Worm (Caenorhabditis elegans) whole organism, mixed stage, embryonic: ENCODE data around the gene cul-4.
A peak's percentile ranks its signal among the peaks of the same experiment; 100 is the strongest.

Source experiments
- M03D4.4 ChIP-seq: sonication (generic microtip); optimal IDR thresholded peaks from 2 replicates; lab custom pipeline; 2017; ENCODE audit warnings: mild to moderate bottlenecking, missing genetic modification characterization, missing compliant biosample characterization
- blmp-1 ChIP-seq: fragments of 150-350 bp; optimal IDR thresholded peaks from 2 replicates; lab custom pipeline; 2014; ENCODE audit warnings: missing biosample characterization, missing genetic modification characterization
- ceh-39 ChIP-seq: fragments of 150-350 bp; optimal IDR thresholded peaks from 2 replicates; lab custom pipeline; 2014; ENCODE audit warnings: missing biosample characterization, missing genetic modification characterization
- ceh-43 ChIP-seq: fragments of 200-800 bp; sonication (Bioruptor generic); optimal IDR thresholded peaks from 2 replicates; lab custom pipeline; 2018; ENCODE audit warnings: mild to moderate bottlenecking, missing genetic modification characterization, moderate library complexity, missing compliant biosample characterization
- ceh-83 ChIP-seq: fragments of 200-800 bp; sonication (Bioruptor generic); optimal IDR thresholded peaks from 2 replicates; lab custom pipeline; 2018; ENCODE audit warnings: mild to moderate bottlenecking, missing genetic modification characterization, missing compliant biosample characterization
- ces-1 ChIP-seq: fragments of 150-350 bp; optimal IDR thresholded peaks from 2 replicates; lab custom pipeline; 2014; ENCODE audit warnings: missing biosample characterization, missing genetic modification reagents, missing genetic modification characterization
- cnd-1 ChIP-seq: fragments of 200-800 bp; sonication (Bioruptor generic); optimal IDR thresholded peaks from 2 replicates; lab custom pipeline; 2018; ENCODE audit warnings: mild to moderate bottlenecking, missing genetic modification characterization, missing compliant biosample characterization
- drap-1 ChIP-seq: fragments of 200-800 bp; sonication (Bioruptor generic); optimal IDR thresholded peaks from 3 replicates; lab custom pipeline; 2018; ENCODE audit warnings: mild to moderate bottlenecking, missing genetic modification characterization, missing compliant biosample characterization
- elt-1 ChIP-seq: sonication (generic microtip); optimal IDR thresholded peaks from 2 replicates; lab custom pipeline; 2017; ENCODE audit warnings: missing genetic modification characterization, mild to moderate bottlenecking, missing compliant biosample characterization, antibody characterized with exemption, moderate library complexity, borderline replicate concordance; ENCODE audit not compliant: insufficient read depth
- elt-3 ChIP-seq: fragments of 150-350 bp; optimal IDR thresholded peaks from 2 replicates; lab custom pipeline; 2014; ENCODE audit warnings: missing biosample characterization, missing genetic modification characterization
- flh-1 ChIP-seq: fragments of 200-800 bp; sonication (Bioruptor generic); optimal IDR thresholded peaks from 2 replicates; lab custom pipeline; 2018; ENCODE audit warnings: mild to moderate bottlenecking, missing genetic modification characterization, moderate library complexity, missing compliant biosample characterization
- ham-2 ChIP-seq: fragments of 200-800 bp; sonication (Bioruptor generic); optimal IDR thresholded peaks from 2 replicates; lab custom pipeline; 2018; ENCODE audit warnings: mild to moderate bottlenecking, missing genetic modification characterization, missing compliant biosample characterization
- hlh-1 ChIP-seq: fragments of 150-350 bp; optimal IDR thresholded peaks from 2 replicates; lab custom pipeline; 2014; ENCODE audit warnings: missing biosample characterization, missing genetic modification reagents, missing genetic modification characterization
- lin-32 ChIP-seq: fragments of 200-800 bp; sonication (Bioruptor generic); optimal IDR thresholded peaks from 2 replicates; lab custom pipeline; 2018; ENCODE audit warnings: mild to moderate bottlenecking, missing genetic modification characterization, missing compliant biosample characterization
- lsy-2 ChIP-seq: fragments of 150-350 bp; optimal IDR thresholded peaks from 2 replicates; lab custom pipeline; 2014; ENCODE audit warnings: missing biosample characterization, missing genetic modification characterization
- mab-5 ChIP-seq: fragments of 150-350 bp; optimal IDR thresholded peaks from 2 replicates; lab custom pipeline; 2014; ENCODE audit warnings: missing biosample characterization, missing genetic modification characterization
- mep-1 ChIP-seq: fragments of 150-350 bp; optimal IDR thresholded peaks from 2 replicates; lab custom pipeline; 2017; ENCODE audit warnings: missing biosample characterization, missing genetic modification reagents, missing genetic modification characterization, inconsistent platforms
- mls-2 ChIP-seq: sonication (generic microtip); optimal IDR thresholded peaks from 2 replicates; lab custom pipeline; 2016; ENCODE audit warnings: mild to moderate bottlenecking, missing genetic modification characterization, moderate library complexity, missing compliant biosample characterization
- nhr-12 ChIP-seq: fragments of 150-350 bp; optimal IDR thresholded peaks from 2 replicates; lab custom pipeline; 2014; ENCODE audit warnings: missing biosample characterization, missing genetic modification characterization
- nhr-2 ChIP-seq: fragments of 150-350 bp; optimal IDR thresholded peaks from 2 replicates; lab custom pipeline; 2014; ENCODE audit warnings: missing biosample characterization, missing genetic modification characterization
- nhr-237 ChIP-seq: fragments of 150-350 bp; optimal IDR thresholded peaks from 2 replicates; lab custom pipeline; 2014; ENCODE audit warnings: missing biosample characterization, missing genetic modification characterization
- nhr-28 ChIP-seq: fragments of 150-350 bp; optimal IDR thresholded peaks from 2 replicates; lab custom pipeline; 2014; ENCODE audit warnings: missing biosample characterization, missing genetic modification characterization
- nhr-76 ChIP-seq: sonication (generic microtip); optimal IDR thresholded peaks from 2 replicates; lab custom pipeline; 2017; ENCODE audit warnings: missing biosample characterization, missing genetic modification characterization
- pha-4 ChIP-seq: fragments of 150-350 bp; optimal IDR thresholded peaks from 2 replicates; lab custom pipeline; 2018; ENCODE audit warnings: missing biosample characterization, missing genetic modification reagents, missing genetic modification characterization
- sem-2 ChIP-seq: fragments of 200-800 bp; sonication (Bioruptor generic); optimal IDR thresholded peaks from 2 replicates; lab custom pipeline; 2018; ENCODE audit warnings: mild to moderate bottlenecking, missing genetic modification characterization, missing compliant biosample characterization
- snpc-4 ChIP-seq: fragments of 150-350 bp; optimal IDR thresholded peaks from 2 replicates; lab custom pipeline; 2014; ENCODE audit warnings: missing biosample characterization, missing genetic modification characterization
- sptf-1 ChIP-seq: sonication (generic microtip); optimal IDR thresholded peaks from 2 replicates; lab custom pipeline; 2017; ENCODE audit warnings: mild to moderate bottlenecking, missing genetic modification characterization, moderate library complexity, missing compliant biosample characterization
- tbx-8 ChIP-seq: fragments of 200-800 bp; sonication (Bioruptor generic); optimal IDR thresholded peaks from 2 replicates; lab custom pipeline; 2018; ENCODE audit warnings: mild to moderate bottlenecking, missing genetic modification characterization, moderate library complexity, missing compliant biosample characterization
- unc-120 ChIP-seq: sonication (generic microtip); optimal IDR thresholded peaks from 2 replicates; lab custom pipeline; 2017; ENCODE audit warnings: missing genetic modification characterization, missing compliant biosample characterization; ENCODE audit not compliant: poor library complexity, severe bottlenecking
- unc-39 ChIP-seq: fragments of 150-350 bp; optimal IDR thresholded peaks from 2 replicates; lab custom pipeline; 2014; ENCODE audit warnings: missing biosample characterization, missing genetic modification characterization
- zip-8 ChIP-seq: fragments of 150-350 bp; optimal IDR thresholded peaks from 2 replicates; lab custom pipeline; 2014; ENCODE audit warnings: missing biosample characterization, missing genetic modification characterization
- ztf-11 ChIP-seq: fragments of 150-350 bp; optimal IDR thresholded peaks from 2 replicates; lab custom pipeline; 2014; ENCODE audit warnings: missing biosample characterization, missing genetic modification characterization

Gene cul-4

ce11 chrII:7310023-7310422 is 8.1 kb downstream of the cul-4 start, which contains the start of the genes F45E12.5 and cnep-1:
Gene F45E12.5 (minus strand): TSS chrII:7310115.
Gene cnep-1 (plus strand): TSS chrII:7310348.
- TF ChIP-seq flh-1 (GFP tag; lab: Kevin White, UChicago) (no peak), nhr-28 (tag; lab: Kevin White, UChicago) (no peak), blmp-1 (tag; lab: Kevin White, UChicago) (no peak), ces-1 (GFP tag; lab: Kevin White, UChicago) (no peak), ham-2 (GFP tag; lab: Kevin White, UChicago) (no peak), unc-120 (tag; lab: Kevin White, UChicago) (no peak)

- TF ChIP-seq lsy-2 (tag; lab: Kevin White, UChicago): no peak
- TF ChIP-seq ces-1 (GFP tag; lab: Kevin White, UChicago): no peak
- no peak for TF ChIP-seq sptf-1 (tag; lab: Kevin White, UChicago)
- TF ChIP-seq elt-1 (tag; lab: Kevin White, UChicago): no peak
- TF ChIP-seq M03D4.4: no peak
- no peak for TF ChIP-seq ceh-83
- no peak for TF ChIP-seq lin-32
- no peak for TF ChIP-seq flh-1 (GFP tag; lab: Kevin White, UChicago)
- no peak for TF ChIP-seq nhr-28 (tag; lab: Kevin White, UChicago)
Observed at ce11 chrII:7314083-7314482, 12.2 kb downstream of the cul-4 start, which contains the start of gene F45E12.6. Gene F45E12.6 (minus strand): TSS chrII:7314183.

DNA sequence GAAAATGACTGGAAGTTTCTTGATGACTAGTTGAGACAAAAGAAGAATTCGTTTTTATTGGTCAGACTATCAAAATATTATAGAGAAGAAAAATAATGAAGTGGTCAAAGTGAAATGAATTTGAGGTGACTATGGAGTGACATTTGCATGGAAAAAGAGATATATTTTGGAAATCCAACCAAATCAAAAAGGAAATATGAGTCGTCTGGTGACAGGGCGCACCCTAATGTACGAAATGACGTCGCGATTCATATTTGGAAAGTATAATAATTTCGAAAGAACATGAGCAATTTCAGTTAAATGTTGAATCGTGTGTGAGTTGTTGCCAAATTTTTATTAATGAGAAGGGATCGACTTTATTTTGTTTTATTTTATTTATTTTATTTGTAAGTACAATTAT is 15.6 kb downstream of the cul-4 start, which contains the start of gene F21D12.2:
F21D12.2 (plus strand) TSS at position 301 of the 400 bp plus-strand sequence.
- TF ChIP-seq M03D4.4 (no peak), pha-4 (no peak), ceh-39 (tag; lab: Kevin White, UChicago) (no peak), mls-2 (no peak), zip-8 (no peak), tbx-8 (GFP tag; lab: Kevin White, UChicago) (no peak)

- TF ChIP-seq tbx-8 (GFP tag; lab: Kevin White, UChicago) (no peak), unc-120 (tag; lab: Kevin White, UChicago) (no peak), snpc-4 (tag; lab: Kevin White, UChicago) (no peak), lin-32 (no peak), nhr-2 (no peak), sem-2 (no peak), mab-5 (no peak), elt-1 (tag; lab: Kevin White, UChicago) (no peak), blmp-1 (tag; lab: Kevin White, UChicago) (no peak)
Observed at ce11 chrII:7319471-7319870, 17.6 kb downstream of the cul-4 start.

DNA sequence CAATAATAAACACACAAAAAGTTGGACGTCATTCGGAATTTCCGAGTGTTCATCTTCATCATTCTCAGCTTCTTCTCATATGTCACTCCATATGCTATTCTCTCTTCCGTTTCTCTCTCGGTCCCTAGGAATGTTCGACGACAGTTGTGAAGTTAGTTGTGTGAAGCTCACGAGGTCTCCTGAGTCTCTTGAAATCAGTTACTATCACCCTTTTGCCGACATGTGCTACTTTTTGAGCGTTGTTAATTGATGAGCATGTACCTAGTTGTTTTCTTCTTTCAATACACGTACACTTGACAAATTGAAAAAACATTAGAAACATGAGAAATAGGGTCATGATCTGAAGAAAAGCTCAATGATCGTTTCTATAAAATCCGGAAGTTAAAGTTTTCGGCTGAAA is 21.4 kb downstream of the cul-4 start:
- TF ChIP-seq unc-39 (tag; lab: Kevin White, UChicago): no peak
- no peak for TF ChIP-seq sem-2
- TF ChIP-seq snpc-4 (tag; lab: Kevin White, UChicago): no peak
- TF ChIP-seq pha-4: no peak
- TF ChIP-seq cnd-1: no peak
- TF ChIP-seq ham-2 (GFP tag; lab: Kevin White, UChicago): no peak
- no peak for TF ChIP-seq tbx-8 (GFP tag; lab: Kevin White, UChicago)
- no peak for TF ChIP-seq ceh-39 (tag; lab: Kevin White, UChicago)
- no peak for TF ChIP-seq ztf-11
- no peak for TF ChIP-seq nhr-28 (tag; lab: Kevin White, UChicago)
- no peak for TF ChIP-seq sptf-1 (tag; lab: Kevin White, UChicago)
- TF ChIP-seq mab-5: no peak
- peak; percentile 70 for TF ChIP-seq hlh-1
- no peak for TF ChIP-seq lin-32
- peak; percentile 24 for TF ChIP-seq unc-120 (tag; lab: Kevin White, UChicago)

DNA sequence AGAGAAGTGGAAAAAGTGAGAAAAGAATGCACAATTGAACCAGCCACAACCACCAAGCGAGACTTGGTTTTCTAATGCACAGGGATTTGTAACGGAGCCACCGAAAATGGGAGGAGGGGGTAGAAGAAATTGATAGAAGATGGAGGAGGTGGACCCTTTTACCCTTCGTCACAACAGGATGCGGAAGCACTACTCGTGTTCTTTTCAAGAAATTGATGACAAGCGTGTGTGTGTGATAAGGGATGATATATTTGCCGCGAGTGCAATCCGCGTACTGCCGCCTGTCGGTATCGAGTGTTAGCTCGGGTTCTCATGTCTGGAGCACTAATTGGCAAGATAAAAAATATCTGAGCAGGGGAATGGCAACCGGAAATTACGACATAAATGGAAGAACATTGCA is 22.0 kb downstream of the cul-4 start, which contains the start of gene F21D12.3:
F21D12.3 (minus strand) TSS at position 101 of the 400 bp plus-strand sequence.
- TF ChIP-seq hlh-1 (no peak), snpc-4 (tag; lab: Kevin White, UChicago) (no peak), mep-1 (tag; lab: Kevin White, UChicago) (no peak), nhr-2 (no peak), ceh-43 (GFP tag; lab: Kevin White, UChicago) (no peak), flh-1 (GFP tag; lab: Kevin White, UChicago) (no peak), nhr-12 (tag; lab: Kevin White, UChicago) (no peak), tbx-8 (GFP tag; lab: Kevin White, UChicago) (no peak), drap-1 (GFP tag; lab: Kevin White, UChicago) (no peak), nhr-237 (tag; lab: Kevin White, UChicago) (no peak), nhr-76 (tag; lab: Kevin White, UChicago) (no peak), elt-3 (tag; lab: Kevin White, UChicago) (no peak), ceh-39 (tag; lab: Kevin White, UChicago) (no peak)
- TF ChIP-seq, all 35 proteins: peak for 0
